Worm (Caenorhabditis elegans) whole organism, L4 larva: ENCODE data around the gene bath-4.

Source experiments
- F49E8.2 ChIP-seq: sonication (generic microtip); optimal IDR thresholded peaks from 2 replicates; lab custom pipeline; 2016; ENCODE audit warnings: missing compliant biosample characterization, mild to moderate bottlenecking, missing genetic modification characterization, borderline replicate concordance
- ama-1 ChIP-seq: fragments of 150-350 bp; optimal IDR thresholded peaks from 2 replicates; lab custom pipeline; 2014; ENCODE audit warnings: inconsistent platforms, mixed read lengths
- ceh-44 ChIP-seq: fragments of 200-800 bp; sonication (Bioruptor generic); IDR thresholded peaks from 2 replicates; pipeline ENCODE4 v1.3.6; 2022; ENCODE audit warnings: missing genetic modification reagents, missing genetic modification characterization, missing compliant biosample characterization
- fkh-10 ChIP-seq: fragments of 150-350 bp; optimal IDR thresholded peaks from 2 replicates; lab custom pipeline; 2014; ENCODE audit warnings: missing biosample characterization, missing genetic modification reagents, missing genetic modification characterization
- lin-39 ChIP-seq: fragments of 150-350 bp; optimal IDR thresholded peaks from 2 replicates; lab custom pipeline; 2014; ENCODE audit warnings: missing biosample characterization, missing genetic modification reagents, missing genetic modification characterization
- nhr-111 ChIP-seq: fragments of 200-800 bp; sonication (Bioruptor generic); optimal IDR thresholded peaks from 2 replicates; lab custom pipeline; 2018; ENCODE audit warnings: mild to moderate bottlenecking, missing genetic modification characterization, missing compliant biosample characterization
- nhr-28 ChIP-seq: fragments of 150-350 bp; optimal IDR thresholded peaks from 2 replicates; lab custom pipeline; 2014; ENCODE audit warnings: missing biosample characterization, missing genetic modification characterization
- pha-4 ChIP-seq, 2 experiments: fragments of 150-350 bp in 1 of 2; fragments of 200-800 bp in 1 of 2; sonication (Bioruptor generic) in 1 of 2; IDR thresholded peaks in 1 of 2; optimal IDR thresholded peaks in 1 of 2; 2 replicates each; pipeline versions ENCODE4 v1.3.6 to Lab custom; 2014 to 2022; ENCODE audit warnings: missing genetic modification characterization in 2 of 2, missing genetic modification reagents in 2 of 2, missing biosample characterization in 1 of 2, missing compliant biosample characterization in 1 of 2
- pqm-1 ChIP-seq: sonication (generic microtip); optimal IDR thresholded peaks from 2 replicates; lab custom pipeline; 2017; ENCODE audit warnings: missing biosample characterization, missing genetic modification characterization
- spr-1 ChIP-seq: sonication (generic microtip); optimal IDR thresholded peaks from 2 replicates; lab custom pipeline; 2016; ENCODE audit warnings: mild to moderate bottlenecking, missing genetic modification characterization, missing compliant biosample characterization
- tag-97 ChIP-seq: fragments of 200-800 bp; sonication (Bioruptor generic); IDR thresholded peaks from 2 replicates; pipeline ENCODE4 v1.3.6; 2022; ENCODE audit warnings: missing genetic modification characterization, missing compliant biosample characterization
- ztf-11 ChIP-seq: fragments of 150-350 bp; optimal IDR thresholded peaks from 2 replicates; lab custom pipeline; 2014; ENCODE audit warnings: missing biosample characterization, missing genetic modification characterization
- ztf-7 ChIP-seq: fragments of 150-350 bp; optimal IDR thresholded peaks from 2 replicates; lab custom pipeline; 2014; ENCODE audit warnings: missing biosample characterization, missing genetic modification characterization

DNA sequence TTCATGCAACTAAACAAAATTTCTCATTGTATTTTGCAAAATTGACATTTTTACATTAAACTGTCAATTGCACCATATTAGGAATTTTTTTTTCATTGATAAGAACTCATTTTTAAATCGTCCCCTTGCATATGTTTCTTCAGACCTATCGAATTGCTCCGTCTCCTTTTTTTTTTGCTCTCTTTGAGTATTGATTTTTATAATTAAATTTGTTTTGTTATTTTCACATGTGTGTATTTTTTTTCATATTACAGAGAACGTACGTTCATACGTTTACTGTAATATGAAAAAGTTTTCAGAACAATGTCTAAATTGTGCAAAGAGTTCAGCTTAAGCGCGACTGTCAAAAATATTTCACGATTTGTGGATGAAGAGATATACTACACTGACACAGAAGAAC, 48.6 kb downstream of the bath-4 start, which contains the start of gene math-14:
- no peak for TF ChIP-seq ztf-11
- no peak for TF ChIP-seq F49E8.2
- no peak for TF ChIP-seq spr-1 (tag; lab: Kevin White, UChicago)
- no peak for TF ChIP-seq tag-97
- no peak for TF ChIP-seq ama-1 (lab: Kevin White, UChicago)
- TF ChIP-seq pqm-1 (tag; lab: Kevin White, UChicago): no peak
- no peak for TF ChIP-seq ztf-7 (tag; lab: Kevin White, UChicago)
- TF ChIP-seq ceh-44 (GFP tag; lab: Robert Waterston, UW): no peak
- TF ChIP-seq lin-39 (tag; lab: Kevin White, UChicago): no peak
- TF ChIP-seq nhr-28 (tag; lab: Kevin White, UChicago): no peak
- TF ChIP-seq fkh-10 (GFP tag; lab: Kevin White, UChicago): no peak
- no peak for TF ChIP-seq nhr-111 (GFP tag; lab: Kevin White, UChicago)
- TF ChIP-seq pha-4 (GFP tag; IDR thresholded peaks at IDR 0.05; lab: Robert Waterston, UW): no peak
- no peak for TF ChIP-seq pha-4 (tag; optimal IDR thresholded peaks at IDR 0.05; lab: Kevin White, UChicago)
